Fruit fly (Drosophila melanogaster): ENCODE results near the gene CG2926.

DNA sequence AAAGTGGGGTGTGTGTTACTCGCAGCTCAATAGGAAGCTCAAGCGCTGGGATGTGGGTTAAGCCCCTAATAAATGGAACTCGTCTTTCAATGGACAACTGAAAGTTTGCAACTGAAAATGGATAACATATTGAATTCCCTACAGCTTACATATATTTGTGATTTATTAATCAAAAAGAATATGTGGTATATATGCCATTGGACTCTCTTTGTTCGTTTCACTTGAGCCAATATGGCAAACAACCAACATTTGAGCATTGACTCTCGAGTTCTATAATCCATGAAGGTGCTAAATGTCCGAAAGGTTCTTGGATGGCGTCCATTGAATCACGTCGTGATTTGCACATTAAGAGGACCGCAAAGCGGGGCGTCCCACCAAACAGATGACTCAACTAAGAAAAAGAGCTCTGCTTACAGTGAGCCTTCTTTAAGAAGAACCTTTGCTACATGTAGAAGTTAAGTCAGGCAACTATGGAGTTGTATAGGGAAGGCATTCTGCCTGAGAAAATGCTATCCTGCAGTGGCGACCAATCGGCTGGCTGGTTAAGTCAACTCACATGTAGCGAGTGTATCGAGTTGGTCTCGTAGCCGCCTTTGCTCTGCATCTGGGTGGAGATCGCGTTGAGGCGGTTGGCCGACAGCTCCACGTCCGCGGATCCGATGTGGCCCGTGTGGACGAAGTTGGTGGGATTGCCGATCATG lies 29.9 kb upstream of the CG2926 start:
- TF ChIP-seq cnc (optimal IDR thresholded peaks at IDR 0.05), result no peak
- no peak for TF ChIP-seq Clk (GFP tag; optimal IDR thresholded peaks at IDR 0.05)
- no peak for TF ChIP-seq cic (GFP tag; optimal IDR thresholded peaks at IDR 0.05)
- no peak for TF ChIP-seq CG7101 (tag; optimal IDR thresholded peaks at IDR 0.05)
- no peak for TF ChIP-seq tj (GFP tag; optimal IDR thresholded peaks at IDR 0.05)
- TF ChIP-seq ovo (GFP tag; optimal IDR thresholded peaks at IDR 0.05), result no peak
- TF ChIP-seq CG11617 (GFP tag; optimal IDR thresholded peaks at IDR 0.05), result no peak
- no peak for TF ChIP-seq CG1620 (GFP tag; optimal IDR thresholded peaks at IDR 0.05)
- TF ChIP-seq kay (GFP tag; ENCODE audit: borderline replicate concordance), result no peak
- no peak for TF ChIP-seq CG14711 (tag; optimal IDR thresholded peaks at IDR 0.05)
- TF ChIP-seq Hr96 (GFP tag; optimal IDR thresholded peaks at IDR 0.05), result no peak
- no peak for TF ChIP-seq CG12768 (GFP tag; optimal IDR thresholded peaks at IDR 0.05)
